Worm (Caenorhabditis elegans): ENCODE data around the gene srab-25.

DNA sequence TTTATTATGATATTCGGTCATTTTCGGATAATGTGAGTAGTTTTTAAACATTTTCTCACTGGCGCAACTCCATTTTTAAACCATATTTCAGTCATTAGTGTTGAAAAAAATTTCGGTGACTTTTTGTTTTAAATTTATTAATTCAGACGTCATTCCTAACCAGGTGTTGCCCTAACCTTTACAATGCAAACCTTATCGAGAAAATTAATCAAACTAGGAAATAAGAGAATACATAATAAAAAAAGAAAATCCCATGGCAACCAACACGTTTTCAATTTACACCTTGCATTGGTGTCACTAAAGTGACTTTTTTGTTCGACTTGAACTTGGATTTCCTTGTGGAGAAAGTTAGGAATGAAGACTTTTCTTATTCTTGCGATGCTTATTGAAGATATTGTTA, 47.2 kb upstream of the srab-25 start, which contains the start of gene F36H9.2:
- TF ChIP-seq him-1 (tag; optimal IDR thresholded peaks at IDR 0.05) (no peak), W03F9.2 (tag; optimal IDR thresholded peaks at IDR 0.05) (no peak)

All from whole organism, L4/young adult.